Worm (Caenorhabditis elegans) whole organism, L1 larva: ENCODE measurements around the gene R13D7.2.

Experiments used
- ceh-82 ChIP-seq, 3 experiments: fragments of 150-350 bp in 1 of 3; sonication (generic microtip) in 2 of 3; optimal IDR thresholded peaks; 2 replicates each; lab custom pipeline; 2014 to 2017; ENCODE audit warnings: missing biosample characterization in 3 of 3, missing genetic modification characterization in 3 of 3
- elt-2 ChIP-seq: sonication (generic microtip); optimal IDR thresholded peaks from 2 replicates; lab custom pipeline; 2016; ENCODE audit warnings: missing genetic modification characterization, mild to moderate bottlenecking, inconsistent platforms, missing compliant biosample characterization, missing genetic modification reagents
- fkh-10 ChIP-seq: sonication (generic microtip); optimal IDR thresholded peaks from 2 replicates; lab custom pipeline; 2017; ENCODE audit warnings: missing biosample characterization, missing genetic modification reagents, missing genetic modification characterization
- lin-13 ChIP-seq: fragments of 150-350 bp; optimal IDR thresholded peaks from 2 replicates; lab custom pipeline; 2014; ENCODE audit warnings: missing biosample characterization, missing genetic modification reagents, missing genetic modification characterization
- lin-15B ChIP-seq: fragments of 150-350 bp; sonication (generic microtip); optimal IDR thresholded peaks from 3 replicates; lab custom pipeline; 2014; ENCODE audit warnings: missing biosample characterization, missing genetic modification characterization
- lsy-2 ChIP-seq, 2 experiments: fragments of 150-350 bp; optimal IDR thresholded peaks; 2 replicates each; lab custom pipeline; 2014; ENCODE audit warnings: missing biosample characterization in 2 of 2, missing genetic modification characterization in 2 of 2
- mep-1 ChIP-seq: fragments of 150-350 bp; optimal IDR thresholded peaks from 2 replicates; lab custom pipeline; 2014; ENCODE audit warnings: missing biosample characterization, missing genetic modification characterization
- nhr-19 ChIP-seq: fragments of 200-800 bp; sonication (Bioruptor generic); conservative IDR thresholded peaks from 2 replicates; pipeline ENCODE4 v1.3.6; 2022; ENCODE audit warnings: missing genetic modification characterization, missing compliant biosample characterization
- nhr-237 ChIP-seq: fragments of 150-350 bp; optimal IDR thresholded peaks from 2 replicates; lab custom pipeline; 2014; ENCODE audit warnings: missing biosample characterization, missing genetic modification characterization
- nhr-28 ChIP-seq: fragments of 150-350 bp; optimal IDR thresholded peaks from 2 replicates; lab custom pipeline; 2014; ENCODE audit warnings: missing biosample characterization, missing genetic modification characterization
- skn-1 ChIP-seq: fragments of 150-350 bp; optimal IDR thresholded peaks from 2 replicates; lab custom pipeline; 2014; ENCODE audit warnings: missing biosample characterization, missing genetic modification characterization
- sox-4 ChIP-seq: sonication (generic microtip); optimal IDR thresholded peaks from 2 replicates; lab custom pipeline; 2016; ENCODE audit warnings: missing genetic modification characterization, missing compliant biosample characterization
- unc-62 ChIP-seq: fragments of 150-350 bp; optimal IDR thresholded peaks from 2 replicates; lab custom pipeline; 2014; ENCODE audit warnings: missing biosample characterization, missing genetic modification reagents, missing genetic modification characterization
- ztf-4 ChIP-seq: fragments of 150-350 bp; optimal IDR thresholded peaks from 2 replicates; lab custom pipeline; 2014; ENCODE audit warnings: missing biosample characterization, missing genetic modification characterization

DNA sequence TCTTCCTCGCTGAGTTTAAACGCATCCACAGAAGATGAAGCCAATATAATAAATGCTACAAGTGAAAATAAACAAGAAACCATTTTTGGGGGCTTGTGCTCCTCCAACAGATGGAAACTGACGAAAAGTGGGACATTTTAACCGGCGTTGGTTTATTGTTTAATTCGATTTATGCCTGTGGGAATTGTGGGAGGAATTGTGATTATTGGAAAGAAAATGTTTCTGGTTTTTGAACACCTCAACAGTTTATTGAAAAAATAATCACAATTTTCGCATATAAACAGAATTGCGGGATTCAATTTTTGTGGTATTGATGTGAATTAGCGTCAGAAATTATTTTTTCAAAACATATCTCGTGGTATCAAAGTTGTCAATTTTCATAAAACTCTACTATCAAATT lies 44.5 kb downstream of the R13D7.2 start, which contains the start of gene try-8:
- no peak for TF ChIP-seq nhr-28 (tag; lab: Kevin White, UChicago)
- TF ChIP-seq ceh-82 (tag; optimal IDR thresholded peaks at IDR 0.05; lab: Kevin White, UChicago): no peak
- no peak for TF ChIP-seq nhr-19 (GFP tag; lab: Robert Waterston, UW)
- TF ChIP-seq unc-62 (GFP tag; lab: Kevin White, UChicago): no peak
- TF ChIP-seq skn-1 (tag; lab: Kevin White, UChicago): no peak
- no peak for TF ChIP-seq lin-13
- TF ChIP-seq elt-2 (tag; lab: Kevin White, UChicago): no peak
- no peak for TF ChIP-seq sox-4 (tag; lab: Kevin White, UChicago)
- no peak for TF ChIP-seq lin-15B (tag; lab: Kevin White, UChicago)
- no peak for TF ChIP-seq nhr-237 (tag; lab: Kevin White, UChicago)
- no peak for TF ChIP-seq lsy-2 (tag; optimal IDR thresholded peaks at IDR 0.05; lab: Kevin White, UChicago)
- no peak for TF ChIP-seq mep-1 (tag; lab: Kevin White, UChicago)
- TF ChIP-seq ztf-4 (tag; lab: Kevin White, UChicago): no peak
- TF ChIP-seq fkh-10 (GFP tag; lab: Kevin White, UChicago): no peak
